Fruit fly (Drosophila melanogaster): Measurements from ENCODE around the gene CG9164.
A peak's percentile ranks its signal among the peaks of the same experiment; 100 is the strongest.

Gene CG9164

DNA sequence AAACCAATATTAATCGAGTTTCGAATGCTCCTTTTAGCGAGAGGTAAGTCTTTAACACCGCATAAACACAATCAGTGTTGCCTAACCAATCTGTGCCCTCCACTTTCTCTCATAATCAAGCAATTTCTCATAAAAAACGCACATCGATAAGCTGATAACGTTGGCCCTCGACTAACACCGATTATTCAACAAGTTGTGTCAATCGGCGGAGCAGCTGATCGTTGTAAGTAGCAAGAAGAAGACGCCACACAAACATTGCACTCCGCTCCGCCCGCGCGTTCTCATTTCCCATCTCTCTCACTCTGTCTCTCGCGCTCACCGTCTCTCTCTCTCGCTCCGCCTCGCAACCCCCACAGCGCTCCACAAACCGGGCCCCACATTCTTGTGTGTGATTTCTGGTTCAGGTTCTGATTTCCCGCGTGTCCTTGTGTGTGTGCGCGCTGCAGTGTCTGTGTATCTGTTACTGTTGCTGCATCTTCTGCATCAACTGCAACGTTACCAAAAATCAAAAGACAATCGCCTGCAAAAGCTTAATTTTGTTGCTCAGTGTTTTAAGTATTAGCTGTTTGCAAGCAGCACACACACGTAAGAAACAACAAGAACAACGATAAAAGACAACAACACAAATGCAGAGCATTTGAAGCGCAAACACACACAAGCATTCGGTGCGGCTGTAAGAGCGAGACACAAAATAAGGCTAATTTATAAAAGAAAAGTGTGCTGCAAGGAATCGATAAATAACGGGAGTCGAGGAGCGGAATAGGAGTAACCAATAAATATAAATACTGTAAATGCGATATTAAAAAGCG lies 52.0 kb downstream of the CG9164 start, which contains the start of the genes CG9114 and HDAC6 (continued):
- TF ChIP-seq Lpt (GFP tag; optimal IDR thresholded peaks at IDR 0.05), result peak; percentile 31
- TF ChIP-seq net (GFP tag; optimal IDR thresholded peaks at IDR 0.05), result peak; percentile 19
- peak; percentile 68 for TF ChIP-seq fkh (GFP tag; optimal IDR thresholded peaks at IDR 0.05)
- peak; percentile 12 for TF ChIP-seq CG6792 (GFP tag; optimal IDR thresholded peaks at IDR 0.05)
- TF ChIP-seq dsx (GFP tag; optimal IDR thresholded peaks at IDR 0.05; ENCODE audit: poor library complexity, severe bottlenecking), result peak; percentile 51
